Fruit fly (Drosophila melanogaster): ENCODE data around the gene Nubp2.

dm6 chr3L:20540975-20541951, 14.9 kb downstream of the Nubp2 start:
- TF ChIP-seq bab1 (GFP tag; optimal IDR thresholded peaks at IDR 0.05), result peak; percentile 4
- no peak for TF ChIP-seq tj (GFP tag; optimal IDR thresholded peaks at IDR 0.05)
- TF ChIP-seq CG1620 (GFP tag; optimal IDR thresholded peaks at IDR 0.05), result no peak
- no peak for TF ChIP-seq cic (GFP tag; optimal IDR thresholded peaks at IDR 0.05)
